Worm (Caenorhabditis elegans): ENCODE results near the gene ntl-3.

- TF ChIP-seq ceh-24 (tag; optimal IDR thresholded peaks at IDR 0.05) (no peak), ceh-30 (tag; optimal IDR thresholded peaks at IDR 0.05) (no peak), pqm-1 (tag; optimal IDR thresholded peaks at IDR 0.05) (no peak), tbx-2 (tag; optimal IDR thresholded peaks at IDR 0.05) (no peak)
Observed at ce11 chrIII:11895504-11895903, 49.2 kb upstream of the ntl-3 start.
